Worm (Caenorhabditis elegans) whole organism, L1 larva: ENCODE results near the gene ZK355.3.

Experiments used
- C04F5.9 ChIP-seq: sonication (generic microtip); optimal IDR thresholded peaks from 2 replicates; lab custom pipeline; 2016; ENCODE audit warnings: missing genetic modification characterization, missing compliant biosample characterization
- C34B4.2 ChIP-seq: sonication (generic microtip); optimal IDR thresholded peaks from 2 replicates; lab custom pipeline; 2017; ENCODE audit warnings: mild to moderate bottlenecking, missing genetic modification characterization, missing compliant biosample characterization
- aly-2 ChIP-seq: fragments of 150-350 bp; optimal IDR thresholded peaks from 2 replicates; lab custom pipeline; 2014; ENCODE audit warnings: missing biosample characterization, missing genetic modification characterization
- ama-1 ChIP-seq: fragments of 150-350 bp; optimal IDR thresholded peaks from 2 replicates; lab custom pipeline; 2014
- blmp-1 ChIP-seq: fragments of 150-350 bp; optimal IDR thresholded peaks from 2 replicates; lab custom pipeline; 2014; ENCODE audit warnings: missing biosample characterization, missing genetic modification characterization
- dpl-1 ChIP-seq, 3 experiments: fragments of 150-350 bp in 2 of 3; sonication (generic microtip) in 1 of 3; optimal IDR thresholded peaks; 2 replicates each; lab custom pipeline; 2014 to 2017; ENCODE audit warnings: missing biosample characterization in 3 of 3, missing genetic modification characterization in 3 of 3, missing genetic modification reagents in 3 of 3
- dsc-1 ChIP-seq: sonication (generic microtip); optimal IDR thresholded peaks from 2 replicates; lab custom pipeline; 2016; ENCODE audit warnings: mild to moderate bottlenecking, missing genetic modification characterization, missing compliant biosample characterization
- efl-1 ChIP-seq, 4 experiments: fragments of 150-350 bp; optimal IDR thresholded peaks in 3 of 4; peaks in 1 of 4; 1 replicate in 1 of 4; 2 replicates in 3 of 4; lab custom pipeline; 2014; ENCODE audit warnings: missing biosample characterization in 2 of 4, missing genetic modification characterization in 2 of 4, missing genetic modification reagents in 2 of 4
- egl-13 ChIP-seq: sonication (generic microtip); optimal IDR thresholded peaks from 2 replicates; lab custom pipeline; 2016; ENCODE audit warnings: missing genotype, missing genetic modification reagents, missing genetic modification characterization, missing compliant biosample characterization
- egl-27 ChIP-seq, 2 experiments: fragments of 150-350 bp in 1 of 2; sonication (generic microtip); optimal IDR thresholded peaks; 3 replicates each; lab custom pipeline; 2017 to 2018; ENCODE audit warnings: missing biosample characterization in 2 of 2, missing genetic modification characterization in 2 of 2, missing genetic modification reagents in 2 of 2
- elt-3 ChIP-seq, 6 experiments: fragments of 150-350 bp in 1 of 6; sonication (generic microtip); optimal IDR thresholded peaks; 2 replicates each; lab custom pipeline; 2017 to 2018; ENCODE audit warnings: missing biosample characterization in 6 of 6, missing genetic modification characterization in 6 of 6, inconsistent platforms in 1 of 6
- fkh-4 ChIP-seq: sonication (generic microtip); optimal IDR thresholded peaks from 2 replicates; lab custom pipeline; 2016; ENCODE audit warnings: missing compliant biosample characterization, missing genetic modification characterization, borderline replicate concordance
- fos-1 ChIP-seq: fragments of 150-350 bp; optimal IDR thresholded peaks from 2 replicates; lab custom pipeline; 2014; ENCODE audit warnings: missing biosample characterization, missing genetic modification characterization
- grh-1 ChIP-seq: fragments of 200-800 bp; sonication (Bioruptor generic); IDR thresholded peaks from 2 replicates; pipeline ENCODE4 v1.3.6; 2022; ENCODE audit warnings: missing genetic modification reagents, missing genetic modification characterization, missing compliant biosample characterization
- irx-1 ChIP-seq: sonication (generic microtip); optimal IDR thresholded peaks from 2 replicates; lab custom pipeline; 2016; ENCODE audit warnings: missing genetic modification characterization, missing compliant biosample characterization
- jun-1 ChIP-seq: fragments of 150-350 bp; optimal IDR thresholded peaks from 2 replicates; lab custom pipeline; 2014; ENCODE audit warnings: missing biosample characterization, missing genetic modification reagents, missing genetic modification characterization
- lin-14 ChIP-seq: fragments of 200-800 bp; sonication (Bioruptor generic); optimal IDR thresholded peaks from 2 replicates; lab custom pipeline; 2018; ENCODE audit warnings: mild to moderate bottlenecking, missing genetic modification characterization, moderate library complexity, missing compliant biosample characterization
- lin-15B ChIP-seq: fragments of 150-350 bp; sonication (generic microtip); optimal IDR thresholded peaks from 3 replicates; lab custom pipeline; 2014; ENCODE audit warnings: missing biosample characterization, missing genetic modification characterization
- lin-35 ChIP-seq, 2 experiments: fragments of 150-350 bp; optimal IDR thresholded peaks; 2 replicates each; lab custom pipeline; 2014; ENCODE audit warnings: missing biosample characterization in 2 of 2, missing genetic modification characterization in 2 of 2, missing genetic modification reagents in 2 of 2
- lin-39 ChIP-seq: fragments of 150-350 bp; optimal IDR thresholded peaks from 2 replicates; lab custom pipeline; 2014; ENCODE audit warnings: missing biosample characterization, missing genetic modification reagents, missing genetic modification characterization
- lsy-2 ChIP-seq, 2 experiments: fragments of 150-350 bp; optimal IDR thresholded peaks; 2 replicates each; lab custom pipeline; 2014; ENCODE audit warnings: missing biosample characterization in 2 of 2, missing genetic modification characterization in 2 of 2
- mdl-1 ChIP-seq, 2 experiments: fragments of 150-350 bp; optimal IDR thresholded peaks; 2 replicates each; lab custom pipeline; 2014 to 2017; ENCODE audit warnings: missing biosample characterization in 2 of 2, missing genetic modification characterization in 2 of 2, inconsistent platforms in 1 of 2
- mep-1 ChIP-seq: fragments of 150-350 bp; optimal IDR thresholded peaks from 2 replicates; lab custom pipeline; 2014; ENCODE audit warnings: missing biosample characterization, missing genetic modification characterization
- nhr-19 ChIP-seq: fragments of 200-800 bp; sonication (Bioruptor generic); conservative IDR thresholded peaks from 2 replicates; pipeline ENCODE4 v1.3.6; 2022; ENCODE audit warnings: missing genetic modification characterization, missing compliant biosample characterization
- nhr-20 ChIP-seq: sonication (generic microtip); optimal IDR thresholded peaks from 2 replicates; lab custom pipeline; 2016; ENCODE audit warnings: mild to moderate bottlenecking, missing genetic modification characterization, missing compliant biosample characterization
- nhr-28 ChIP-seq: fragments of 150-350 bp; optimal IDR thresholded peaks from 2 replicates; lab custom pipeline; 2014; ENCODE audit warnings: missing biosample characterization, missing genetic modification characterization
- nhr-47 ChIP-seq: sonication (generic microtip); optimal IDR thresholded peaks from 2 replicates; lab custom pipeline; 2016; ENCODE audit warnings: mild to moderate bottlenecking, missing genetic modification characterization, moderate library complexity, missing compliant biosample characterization
- nhr-71 ChIP-seq: sonication (generic microtip); optimal IDR thresholded peaks from 2 replicates; lab custom pipeline; 2016; ENCODE audit warnings: mild to moderate bottlenecking, missing genetic modification characterization, moderate library complexity, missing compliant biosample characterization
- nhr-76 ChIP-seq: sonication (generic microtip); optimal IDR thresholded peaks from 2 replicates; lab custom pipeline; 2017; ENCODE audit warnings: missing biosample characterization, missing genetic modification characterization
- nhr-77 ChIP-seq: fragments of 150-350 bp; optimal IDR thresholded peaks from 2 replicates; lab custom pipeline; 2014; ENCODE audit warnings: missing biosample characterization, missing genetic modification characterization
- nhr-85 ChIP-seq: sonication (generic microtip); peaks from one replicate; lab custom pipeline; 2016; ENCODE audit warnings: missing genetic modification characterization, inconsistent platforms, missing compliant biosample characterization
- nhr-90 ChIP-seq: sonication (generic microtip); optimal IDR thresholded peaks from 2 replicates; lab custom pipeline; 2016; ENCODE audit warnings: mild to moderate bottlenecking, missing genetic modification characterization, missing compliant biosample characterization; ENCODE audit not compliant: poor library complexity
- skn-1 ChIP-seq: fragments of 150-350 bp; optimal IDR thresholded peaks from 2 replicates; lab custom pipeline; 2014; ENCODE audit warnings: missing biosample characterization, missing genetic modification characterization
- snpc-4 ChIP-seq: fragments of 150-350 bp; optimal IDR thresholded peaks from 2 replicates; lab custom pipeline; 2014; ENCODE audit warnings: missing biosample characterization, missing genetic modification characterization
- snu-23 ChIP-seq: sonication (generic microtip); optimal IDR thresholded peaks from 2 replicates; lab custom pipeline; 2016; ENCODE audit warnings: missing genetic modification characterization, missing compliant biosample characterization
- sup-37 ChIP-seq: fragments of 200-800 bp; sonication (Bioruptor generic); optimal IDR thresholded peaks from 2 replicates; lab custom pipeline; 2018; ENCODE audit warnings: mild to moderate bottlenecking, missing genetic modification characterization, missing compliant biosample characterization
- swsn-7 ChIP-seq: sonication (generic microtip); optimal IDR thresholded peaks from 2 replicates; lab custom pipeline; 2016; ENCODE audit warnings: missing genetic modification characterization, missing compliant biosample characterization
- tbx-2 ChIP-seq: sonication (generic microtip); optimal IDR thresholded peaks from 2 replicates; lab custom pipeline; 2016; ENCODE audit warnings: missing genetic modification characterization, missing compliant biosample characterization
- unc-130 ChIP-seq: fragments of 150-350 bp; optimal IDR thresholded peaks from 2 replicates; lab custom pipeline; 2017; ENCODE audit warnings: missing biosample characterization, missing genetic modification characterization, inconsistent platforms
- unc-30 ChIP-seq: sonication (generic microtip); optimal IDR thresholded peaks from 2 replicates; lab custom pipeline; 2017; ENCODE audit warnings: missing biosample characterization, missing genetic modification characterization
- unc-62 ChIP-seq: fragments of 150-350 bp; optimal IDR thresholded peaks from 2 replicates; lab custom pipeline; 2014; ENCODE audit warnings: missing biosample characterization, missing genetic modification reagents, missing genetic modification characterization
- ztf-4 ChIP-seq: fragments of 150-350 bp; optimal IDR thresholded peaks from 2 replicates; lab custom pipeline; 2014; ENCODE audit warnings: missing biosample characterization, missing genetic modification characterization

ZK355.3 gene

ce11 chrII:2973940-2974402 is 46.5 kb upstream of the ZK355.3 start (continued):
- TF ChIP-seq elt-3 (tag; optimal IDR thresholded peaks at IDR 0.05; lab: Kevin White, UChicago): peak in 3 of 6 experiments; percentile 73 to 95 (median 93)
- TF ChIP-seq egl-27 (tag; optimal IDR thresholded peaks at IDR 0.05; lab: Kevin White, UChicago): peak; percentile 89
- TF ChIP-seq unc-62 (GFP tag; lab: Kevin White, UChicago): peak; percentile 87
- TF ChIP-seq nhr-90 (tag; lab: Kevin White, UChicago): peak; percentile 96
- peak; percentile 72 for TF ChIP-seq C04F5.9 (tag; lab: Kevin White, UChicago)
- TF ChIP-seq nhr-28 (tag; lab: Kevin White, UChicago): no peak
- TF ChIP-seq unc-30 (tag; lab: Kevin White, UChicago): no peak
- TF ChIP-seq lin-15B (tag; lab: Kevin White, UChicago): no peak
- peak; percentile 90 for TF ChIP-seq fos-1 (tag; lab: Kevin White, UChicago)
- TF ChIP-seq fkh-4: peak; percentile 42
- TF ChIP-seq dsc-1 (tag; lab: Kevin White, UChicago): peak; percentile 85
- peak; percentile 92 for TF ChIP-seq mep-1 (tag; lab: Kevin White, UChicago)
- TF ChIP-seq unc-130 (tag; lab: Kevin White, UChicago): peak; percentile 71
- peak; percentile 86 for TF ChIP-seq ztf-4 (tag; lab: Kevin White, UChicago)
- TF ChIP-seq nhr-19: peak; percentile 98
- peak; percentile 98 for TF ChIP-seq nhr-47 (tag; lab: Kevin White, UChicago)
- peak; percentile 91 to 92 for TF ChIP-seq lsy-2 (tag; optimal IDR thresholded peaks at IDR 0.05; lab: Kevin White, UChicago)
- peak; percentile 93 for TF ChIP-seq skn-1 (tag; lab: Kevin White, UChicago)
- TF ChIP-seq blmp-1 (tag; lab: Kevin White, UChicago): peak; percentile 93
- TF ChIP-seq C34B4.2 (tag; lab: Kevin White, UChicago): peak; percentile 82
- peak; percentile 89 to 99 for TF ChIP-seq mdl-1 (tag; optimal IDR thresholded peaks at IDR 0.05; lab: Kevin White, UChicago)
- TF ChIP-seq lin-39 (tag; lab: Kevin White, UChicago): peak; percentile 89
- TF ChIP-seq ama-1 (lab: Kevin White, UChicago): peak; percentile 57
- TF ChIP-seq lin-35 (GFP tag; optimal IDR thresholded peaks at IDR 0.05; lab: Kevin White, UChicago): peak; percentile 69 to 91
- TF ChIP-seq nhr-76 (tag; lab: Kevin White, UChicago): peak; percentile 56
- no peak for TF ChIP-seq aly-2
- TF ChIP-seq irx-1 (tag; lab: Kevin White, UChicago): peak; percentile 93
- peak; percentile 95 for TF ChIP-seq egl-13 (tag; lab: Kevin White, UChicago)
- TF ChIP-seq dpl-1 (GFP tag; optimal IDR thresholded peaks at IDR 0.05; lab: Kevin White, UChicago): peak; percentile 73 to 77 (median 75)
- peak; percentile 100 for TF ChIP-seq grh-1 (GFP tag; lab: Robert Waterston, UW)
- peak; percentile 84 for TF ChIP-seq snpc-4 (tag; lab: Kevin White, UChicago)
- TF ChIP-seq snu-23 (GFP tag; lab: Kevin White, UChicago): peak; percentile 94
- peak; percentile 93 for TF ChIP-seq sup-37

ce11 chrII:2967064-2967463 is 39.6 kb upstream of the ZK355.3 start:
- no peak for TF ChIP-seq jun-1 (tag; lab: Kevin White, UChicago)
- TF ChIP-seq tbx-2: peak; percentile 37
- TF ChIP-seq irx-1 (tag; lab: Kevin White, UChicago): no peak
- TF ChIP-seq nhr-19: peak; percentile 31
- peak; percentile 6 to 23 for TF ChIP-seq efl-1 (optimal IDR thresholded peaks at IDR 0.05; lab: Kevin White, UChicago)
- TF ChIP-seq efl-1 (GFP tag; optimal IDR thresholded peaks at IDR 0.05 in 1 of 2; lab: Kevin White, UChicago): peak in 1 of 2 experiments; percentile 88
- peak; percentile 31 for TF ChIP-seq nhr-71 (tag; lab: Kevin White, UChicago)
- TF ChIP-seq snu-23 (GFP tag; lab: Kevin White, UChicago): peak; percentile 7
- no peak for TF ChIP-seq nhr-76 (tag; lab: Kevin White, UChicago)
- no peak for TF ChIP-seq C04F5.9 (tag; lab: Kevin White, UChicago)
- peak; percentile 8 for TF ChIP-seq blmp-1 (tag; lab: Kevin White, UChicago)
- TF ChIP-seq grh-1 (GFP tag; lab: Robert Waterston, UW): 0 out of 2 replicates have a peak, but pooled peaks have one; percentile 24
- TF ChIP-seq nhr-20 (tag; lab: Kevin White, UChicago): peak; percentile 37
- peak; percentile 67 for TF ChIP-seq lin-14 (GFP tag; lab: Kevin White, UChicago)
- TF ChIP-seq nhr-77: peak; percentile 31
- peak; percentile 1 for TF ChIP-seq nhr-47 (tag; lab: Kevin White, UChicago)
- peak; percentile 25 for TF ChIP-seq swsn-7 (tag; lab: Kevin White, UChicago)
- TF ChIP-seq lsy-2 (tag; optimal IDR thresholded peaks at IDR 0.05; lab: Kevin White, UChicago): peak; percentile 8 to 20
- TF ChIP-seq nhr-85: peak; percentile 68
- TF ChIP-seq, all 84 proteins: peak for 14
